Fruit fly (Drosophila melanogaster): ENCODE results near the gene Prp6.

Gene Prp6

dm6 chr3L:18920219-18920618 lies 15.0 kb downstream of the Prp6 start, which contains the start of gene CG18223:
Gene CG18223 (minus strand): TSS chr3L:18920319.
- TF ChIP-seq CG14655 (GFP tag; optimal IDR thresholded peaks at IDR 0.05) (no peak), CG8301 (tag; optimal IDR thresholded peaks at IDR 0.05) (no peak)

- no peak for TF ChIP-seq CG15710 (tag; optimal IDR thresholded peaks at IDR 0.05)
- TF ChIP-seq CG14655 (GFP tag; optimal IDR thresholded peaks at IDR 0.05): no peak
- no peak for TF ChIP-seq Ets98B (GFP tag; IDR thresholded peaks at IDR 0.05)
- TF ChIP-seq Snoo (tag; optimal IDR thresholded peaks at IDR 0.05): no peak
- no peak for TF ChIP-seq CG13204 (GFP tag; optimal IDR thresholded peaks at IDR 0.05)
- TF ChIP-seq EcR (GFP tag; optimal IDR thresholded peaks at IDR 0.05): no peak
- no peak for TF ChIP-seq CG34367 (tag; optimal IDR thresholded peaks at IDR 0.05)
- TF ChIP-seq CG9948 (tag; optimal IDR thresholded peaks at IDR 0.05): no peak
- TF ChIP-seq Pif1B (GFP tag; optimal IDR thresholded peaks at IDR 0.05): no peak
- no peak for TF ChIP-seq D1 (tag; optimal IDR thresholded peaks at IDR 0.05)
- TF ChIP-seq fd96Ca (GFP tag; IDR thresholded peaks at IDR 0.05): no peak
- no peak for TF ChIP-seq CG4496 (GFP tag; IDR thresholded peaks at IDR 0.05)
- TF ChIP-seq CG8159 (tag; optimal IDR thresholded peaks at IDR 0.05): no peak
- TF ChIP-seq CG8301 (tag; optimal IDR thresholded peaks at IDR 0.05): no peak
Observed at dm6 chr3L:18922086-18922485, 16.9 kb downstream of the Prp6 start, which contains the start of gene CG3819. Gene CG3819 (minus strand): TSS chr3L:18922108.

- TF ChIP-seq CG34367 (tag; optimal IDR thresholded peaks at IDR 0.05) (no peak), gl (tag; optimal IDR thresholded peaks at IDR 0.05) (no peak), Pif1A (GFP tag; optimal IDR thresholded peaks at IDR 0.05) (no peak), Ets98B (GFP tag; IDR thresholded peaks at IDR 0.05) (no peak), CG8159 (tag; optimal IDR thresholded peaks at IDR 0.05) (no peak), CG14655 (GFP tag; optimal IDR thresholded peaks at IDR 0.05) (no peak), CG10348 (GFP tag; IDR thresholded peaks at IDR 0.05) (no peak), Snoo (tag; optimal IDR thresholded peaks at IDR 0.05) (no peak), CG4496 (GFP tag; IDR thresholded peaks at IDR 0.05) (no peak), fd96Ca (GFP tag; IDR thresholded peaks at IDR 0.05) (no peak), rn (GFP tag; IDR thresholded peaks at IDR 0.05) (no peak), CG15710 (tag; optimal IDR thresholded peaks at IDR 0.05) (no peak), D1 (tag; optimal IDR thresholded peaks at IDR 0.05) (no peak), CG9948 (tag; optimal IDR thresholded peaks at IDR 0.05) (no peak), CG32121 (GFP tag; IDR thresholded peaks at IDR 0.05) (no peak), CG13204 (GFP tag; optimal IDR thresholded peaks at IDR 0.05) (no peak), Pif1B (GFP tag; optimal IDR thresholded peaks at IDR 0.05) (no peak), CG8301 (tag; optimal IDR thresholded peaks at IDR 0.05) (no peak), CG12605 (GFP tag; IDR thresholded peaks at IDR 0.05) (no peak)
Observed at dm6 chr3L:18924790-18925189, 19.6 kb downstream of the Prp6 start, which contains the start of gene CG43049. Gene CG43049 (plus strand): TSS chr3L:18925090.

dm6 chr3L:18945938-18946337 lies 40.8 kb downstream of the Prp6 start, which contains the start of gene CG32204:
Gene CG32204 (minus strand): TSS chr3L:18946038.
- TF ChIP-seq CG34367 (tag; optimal IDR thresholded peaks at IDR 0.05): no peak
- no peak for TF ChIP-seq D1 (tag; optimal IDR thresholded peaks at IDR 0.05)
- no peak for TF ChIP-seq gl (tag; optimal IDR thresholded peaks at IDR 0.05)
- no peak for TF ChIP-seq CG4496 (GFP tag; IDR thresholded peaks at IDR 0.05)
- TF ChIP-seq CG8301 (tag; optimal IDR thresholded peaks at IDR 0.05): no peak
- TF ChIP-seq CG17806 (tag; optimal IDR thresholded peaks at IDR 0.05): no peak
- TF ChIP-seq EcR (GFP tag; optimal IDR thresholded peaks at IDR 0.05): no peak
- TF ChIP-seq CG10348 (GFP tag; IDR thresholded peaks at IDR 0.05): no peak
- no peak for TF ChIP-seq CG15710 (tag; optimal IDR thresholded peaks at IDR 0.05)
- no peak for TF ChIP-seq Pif1A (GFP tag; optimal IDR thresholded peaks at IDR 0.05)
- TF ChIP-seq CG13204 (GFP tag; optimal IDR thresholded peaks at IDR 0.05): no peak
- no peak for TF ChIP-seq CG14655 (GFP tag; optimal IDR thresholded peaks at IDR 0.05)
- no peak for TF ChIP-seq CG12605 (GFP tag; IDR thresholded peaks at IDR 0.05)
- no peak for TF ChIP-seq Ets98B (GFP tag; IDR thresholded peaks at IDR 0.05)
- TF ChIP-seq CG9948 (tag; optimal IDR thresholded peaks at IDR 0.05): no peak
- no peak for TF ChIP-seq Pif1B (GFP tag; optimal IDR thresholded peaks at IDR 0.05)

- TF ChIP-seq CG34367 (tag; optimal IDR thresholded peaks at IDR 0.05) (peak; percentile 5), gl (tag; optimal IDR thresholded peaks at IDR 0.05) (no peak), CG4496 (GFP tag; IDR thresholded peaks at IDR 0.05) (peak; percentile 77), CG9948 (tag; optimal IDR thresholded peaks at IDR 0.05) (no peak), Pif1A (GFP tag; optimal IDR thresholded peaks at IDR 0.05) (peak; percentile 6)
Observed at dm6 chr3L:18946956-18947355, 41.8 kb downstream of the Prp6 start.

- TF ChIP-seq CG9948 (tag; optimal IDR thresholded peaks at IDR 0.05) (no peak), D1 (tag; optimal IDR thresholded peaks at IDR 0.05) (no peak), rn (GFP tag; IDR thresholded peaks at IDR 0.05) (no peak), CG10348 (GFP tag; IDR thresholded peaks at IDR 0.05) (no peak), CG12605 (GFP tag; IDR thresholded peaks at IDR 0.05) (no peak), CG17806 (tag; optimal IDR thresholded peaks at IDR 0.05) (no peak), CG8301 (tag; optimal IDR thresholded peaks at IDR 0.05) (no peak), Pif1B (GFP tag; optimal IDR thresholded peaks at IDR 0.05) (no peak), EcR (GFP tag; optimal IDR thresholded peaks at IDR 0.05) (no peak), CG14655 (GFP tag; optimal IDR thresholded peaks at IDR 0.05) (no peak), Ets98B (GFP tag; IDR thresholded peaks at IDR 0.05) (no peak), CG4496 (GFP tag; IDR thresholded peaks at IDR 0.05) (no peak), CG34367 (tag; optimal IDR thresholded peaks at IDR 0.05) (no peak), CG32121 (GFP tag; IDR thresholded peaks at IDR 0.05) (no peak), Pif1A (GFP tag; optimal IDR thresholded peaks at IDR 0.05) (no peak), fd96Ca (GFP tag; IDR thresholded peaks at IDR 0.05) (no peak), CG15710 (tag; optimal IDR thresholded peaks at IDR 0.05) (no peak)
Observed at dm6 chr3L:18949137-18949536, 44.0 kb downstream of the Prp6 start.
